Worm (Caenorhabditis elegans) whole organism, L2 larva: ENCODE measurements around the gene EEED8.18.

Experiments
- C34F6.9 ChIP-seq: fragments of 150-350 bp; optimal IDR thresholded peaks from 2 replicates; lab custom pipeline; 2014; ENCODE audit warnings: missing biosample characterization, missing genetic modification characterization
- R02D3.7 ChIP-seq: fragments of 150-350 bp; optimal IDR thresholded peaks from 2 replicates; lab custom pipeline; 2014; ENCODE audit warnings: missing biosample characterization, missing genetic modification characterization
- ZK546.5 ChIP-seq: sonication (generic microtip); optimal IDR thresholded peaks from 2 replicates; lab custom pipeline; 2017; ENCODE audit warnings: missing biosample characterization, missing genetic modification characterization
- ceh-82 ChIP-seq: fragments of 150-350 bp; optimal IDR thresholded peaks from 2 replicates; lab custom pipeline; 2014; ENCODE audit warnings: missing biosample characterization, missing genetic modification characterization
- crh-2 ChIP-seq: sonication (generic microtip); optimal IDR thresholded peaks from 2 replicates; lab custom pipeline; 2017; ENCODE audit warnings: missing biosample characterization, missing genetic modification characterization
- lin-11 ChIP-seq: fragments of 150-350 bp; sonication (generic microtip); optimal IDR thresholded peaks from 2 replicates; lab custom pipeline; 2014; ENCODE audit warnings: missing biosample characterization, missing genetic modification characterization, inconsistent platforms, mixed read lengths
- lsy-2 ChIP-seq, 2 experiments: fragments of 150-350 bp in 1 of 2; sonication (generic microtip) in 1 of 2; optimal IDR thresholded peaks; 2 replicates each; lab custom pipeline; 2014 to 2017; ENCODE audit warnings: missing biosample characterization in 2 of 2, missing genetic modification characterization in 2 of 2
- mab-5 ChIP-seq: fragments of 150-350 bp; optimal IDR thresholded peaks from 2 replicates; lab custom pipeline; 2014; ENCODE audit warnings: missing biosample characterization, missing genetic modification characterization
- mdl-1 ChIP-seq, 2 experiments: fragments of 150-350 bp in 1 of 2; sonication (generic microtip) in 1 of 2; optimal IDR thresholded peaks; 2 replicates each; lab custom pipeline; 2017; ENCODE audit warnings: missing biosample characterization in 2 of 2, missing genetic modification characterization in 2 of 2
- peb-1 ChIP-seq: fragments of 150-350 bp; optimal IDR thresholded peaks from 2 replicates; lab custom pipeline; 2014; ENCODE audit warnings: missing biosample characterization, missing genetic modification characterization
- unc-62 ChIP-seq: fragments of 150-350 bp; optimal IDR thresholded peaks from 2 replicates; lab custom pipeline; 2014; ENCODE audit warnings: missing biosample characterization, missing genetic modification reagents, missing genetic modification characterization
- ztf-4 ChIP-seq: fragments of 150-350 bp; optimal IDR thresholded peaks from 2 replicates; lab custom pipeline; 2014; ENCODE audit warnings: missing biosample characterization, missing genetic modification characterization

ce11 chrII:5384282-5384681 is 28.1 kb downstream of the EEED8.18 start:
- TF ChIP-seq lin-11 (tag; lab: Kevin White, UChicago) = no peak
- no peak for TF ChIP-seq lsy-2 (tag; optimal IDR thresholded peaks at IDR 0.05; lab: Kevin White, UChicago)
- TF ChIP-seq crh-2 (tag; lab: Kevin White, UChicago) = no peak
- TF ChIP-seq mdl-1 (tag; optimal IDR thresholded peaks at IDR 0.05; lab: Kevin White, UChicago) = no peak
- no peak for TF ChIP-seq unc-62 (GFP tag; lab: Kevin White, UChicago)
- no peak for TF ChIP-seq C34F6.9
- no peak for TF ChIP-seq ztf-4 (tag; lab: Kevin White, UChicago)
- no peak for TF ChIP-seq R02D3.7
- no peak for TF ChIP-seq ceh-82 (tag; lab: Kevin White, UChicago)
- no peak for TF ChIP-seq ZK546.5
- no peak for TF ChIP-seq mab-5 (tag; lab: Kevin White, UChicago)
- no peak for TF ChIP-seq peb-1 (tag; lab: Kevin White, UChicago)
